Fruit fly (Drosophila melanogaster): ENCODE measurements around the gene Ptp4E.

- peak; percentile 45 for TF ChIP-seq achi (GFP tag; optimal IDR thresholded peaks at IDR 0.05)
- TF ChIP-seq CG11762 (GFP tag; optimal IDR thresholded peaks at IDR 0.05; ENCODE audit: insufficient read depth) = peak; percentile 38
- TF ChIP-seq CG6163 (GFP tag; IDR thresholded peaks at IDR 0.05) = no peak
These were observed 2.7 kb upstream of the Ptp4E start for dm6 chrX:4935979-4936843.
